Worm (Caenorhabditis elegans) whole organism, L1 larva: ENCODE results near the gene fbxb-24.
"Not testable (repeated sequence)": the region's sequence is repeated elsewhere in the genome, so short reads cannot be mapped to it uniquely, and the experiment has no call there.

Experiments
- efl-1 ChIP-seq, 4 experiments: fragments of 150-350 bp; optimal IDR thresholded peaks in 3 of 4; peaks in 1 of 4; 1 replicate in 1 of 4; 2 replicates in 3 of 4; lab custom pipeline; 2014; ENCODE audit warnings: missing biosample characterization in 2 of 4, missing genetic modification characterization in 2 of 4, missing genetic modification reagents in 2 of 4
- elt-2 ChIP-seq: sonication (generic microtip); optimal IDR thresholded peaks from 2 replicates; lab custom pipeline; 2016; ENCODE audit warnings: missing genetic modification characterization, mild to moderate bottlenecking, inconsistent platforms, missing compliant biosample characterization, missing genetic modification reagents
- zag-1 ChIP-seq: fragments of 150-350 bp; optimal IDR thresholded peaks from 2 replicates; lab custom pipeline; 2014; ENCODE audit warnings: missing biosample characterization, missing genetic modification characterization

DNA sequence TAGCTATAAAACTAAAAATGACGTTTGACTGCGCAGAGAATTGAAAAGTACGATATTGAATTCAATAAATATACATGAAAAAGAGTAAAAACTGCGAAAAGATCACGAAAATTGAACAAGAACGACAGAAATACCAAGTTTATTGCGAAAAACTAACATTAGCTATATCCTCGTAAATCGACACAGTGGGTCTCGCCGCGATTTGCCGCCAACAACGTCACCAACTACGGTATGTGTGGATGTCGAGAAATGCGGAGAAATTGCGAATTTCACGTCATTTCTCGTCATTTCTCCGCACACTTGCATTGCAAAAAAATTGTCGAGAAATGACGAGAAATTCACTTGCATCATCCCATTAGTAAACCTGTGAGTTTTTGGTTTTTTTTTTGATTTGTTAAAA, 31.2 kb downstream of the fbxb-24 start:
- TF ChIP-seq zag-1; elt-2; efl-1 (optimal IDR thresholded peaks at IDR 0.05; lab: Kevin White, UChicago); efl-1 (GFP tag; optimal IDR thresholded peaks at IDR 0.05 in 1 of 2; lab: Kevin White, UChicago): not testable (repeated sequence)
